Fruit fly (Drosophila melanogaster) whole organism, embryonic: ENCODE results near the gene Tsp74F.

Source experiments
- CG17568 ChIP-seq: fragments of 200-800 bp; sonication (Bioruptor generic); optimal IDR thresholded peaks from 2 replicates; lab custom pipeline; 2018; ENCODE audit warnings: missing biosample characterization, mild to moderate bottlenecking, missing genetic modification characterization, moderate library complexity
- Dp ChIP-seq: fragments of 200-800 bp; sonication (Bioruptor generic); optimal IDR thresholded peaks from 2 replicates; lab custom pipeline; 2018; ENCODE audit warnings: missing biosample characterization, mild to moderate bottlenecking, missing genetic modification characterization, moderate library complexity
- lab ChIP-seq: fragments of 200-800 bp; sonication (Bioruptor generic); optimal IDR thresholded peaks from 3 replicates; lab custom pipeline; 2017; ENCODE audit warnings: missing biosample characterization, missing genetic modification characterization, mild to moderate bottlenecking, moderate library complexity, missing genetic modification reagents

DNA sequence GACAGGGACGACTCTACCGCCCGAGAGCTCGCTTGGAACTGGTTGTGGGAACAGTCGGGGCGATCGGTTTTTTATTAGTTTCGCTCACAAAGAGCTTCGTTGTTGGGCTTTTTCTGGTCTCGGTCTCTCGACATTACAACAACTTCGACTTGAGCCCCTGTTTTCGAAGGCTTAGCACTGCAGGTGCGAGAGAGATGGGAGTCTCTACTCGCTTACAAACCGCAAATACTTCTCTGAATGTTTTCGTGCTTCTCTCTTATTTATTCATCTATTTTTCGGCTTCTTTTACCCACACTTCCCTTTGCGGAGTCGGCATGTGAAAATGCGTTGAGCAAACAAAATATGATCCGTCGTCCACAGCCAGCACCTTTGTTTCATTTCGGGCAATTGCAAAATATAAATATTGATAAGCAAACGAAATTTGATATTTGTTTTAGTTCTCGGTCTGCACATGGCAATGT is at the start of gene Tsp74F:
- TF ChIP-seq lab (GFP tag; lab: Kevin White, UChicago) (peak; percentile 44), Dp (GFP tag; lab: Kevin White, UChicago) (no peak), CG17568 (GFP tag; lab: Kevin White, UChicago) (peak; percentile 43)
